Fruit fly (Drosophila melanogaster) whole organism, embryonic: ENCODE data around the gene CG12507.

Experiments used
- Atf-2 ChIP-seq: fragments of 200-800 bp; sonication (Bioruptor generic); optimal IDR thresholded peaks from 2 replicates; lab custom pipeline; 2016; ENCODE audit warnings: missing biosample characterization, missing genetic modification characterization
- CG10979 ChIP-seq: fragments of 200-800 bp; sonication (Bioruptor generic); optimal IDR thresholded peaks from 2 replicates; lab custom pipeline; 2018; ENCODE audit warnings: missing biosample characterization, mild to moderate bottlenecking, missing genetic modification characterization, moderate library complexity
- CG13296 ChIP-seq: fragments of 200-800 bp; sonication (Bioruptor generic); optimal IDR thresholded peaks from 3 replicates; lab custom pipeline; 2018; ENCODE audit warnings: missing biosample characterization, mild to moderate bottlenecking, missing genetic modification characterization
- CG16863 ChIP-seq: fragments of 200-800 bp; sonication (Bioruptor generic); optimal IDR thresholded peaks from 3 replicates; lab custom pipeline; 2016; ENCODE audit warnings: missing biosample characterization, missing genetic modification characterization
- CG17359 ChIP-seq: fragments of 200-800 bp; sonication (Bioruptor generic); optimal IDR thresholded peaks from 3 replicates; lab custom pipeline; 2018; ENCODE audit warnings: missing biosample characterization, mild to moderate bottlenecking, missing genetic modification characterization, moderate library complexity
- CG17802 ChIP-seq: fragments of 200-800 bp; sonication (Bioruptor generic); optimal IDR thresholded peaks from 2 replicates; lab custom pipeline; 2018; ENCODE audit warnings: missing biosample characterization, mild to moderate bottlenecking, missing genetic modification characterization, moderate library complexity
- CG2875 ChIP-seq: fragments of 200-800 bp; sonication (Bioruptor generic); optimal IDR thresholded peaks from 2 replicates; lab custom pipeline; 2017; ENCODE audit warnings: missing biosample characterization, mild to moderate bottlenecking, missing genetic modification characterization, missing genetic modification reagents
- CG31388 ChIP-seq: fragments of 200-800 bp; sonication (Bioruptor generic); optimal IDR thresholded peaks from 2 replicates; lab custom pipeline; 2016; ENCODE audit warnings: missing biosample characterization, missing genetic modification characterization
- CG32532 ChIP-seq: fragments of 200-800 bp; sonication (Bioruptor generic); IDR thresholded peaks from 2 replicates; pipeline ENCODE4 v1.3.6; 2022; ENCODE audit warnings: missing biosample characterization, missing genetic modification characterization
- CG32772 ChIP-seq: fragments of 200-800 bp; sonication (Bioruptor generic); IDR thresholded peaks from 2 replicates; pipeline ENCODE4 v1.3.6; 2022; ENCODE audit warnings: missing biosample characterization, missing genetic modification characterization
- CG4707 ChIP-seq: fragments of 200-800 bp; sonication (Bioruptor generic); optimal IDR thresholded peaks from 2 replicates; lab custom pipeline; 2018; ENCODE audit warnings: missing biosample characterization, mild to moderate bottlenecking, missing genetic modification characterization, moderate library complexity
- CG4820 ChIP-seq: fragments of 200-800 bp; sonication (Bioruptor generic); optimal IDR thresholded peaks from 3 replicates; lab custom pipeline; 2016; ENCODE audit warnings: missing biosample characterization, missing genetic modification characterization
- CG9797 ChIP-seq: fragments of 200-800 bp; sonication (Bioruptor generic); optimal IDR thresholded peaks from 3 replicates; lab custom pipeline; 2018; ENCODE audit warnings: missing biosample characterization, mild to moderate bottlenecking, missing genetic modification characterization
- CG9817 ChIP-seq: fragments of 200-800 bp; sonication (Bioruptor generic); optimal IDR thresholded peaks from 2 replicates; lab custom pipeline; 2018; ENCODE audit warnings: missing biosample characterization, mild to moderate bottlenecking, missing genetic modification characterization, moderate library complexity
- D19A ChIP-seq: fragments of 200-800 bp; optimal IDR thresholded peaks from 3 replicates; lab custom pipeline; 2019; ENCODE audit warnings: missing biosample characterization, mild to moderate bottlenecking, missing genetic modification characterization, moderate library complexity
- D19B ChIP-seq: fragments of 200-800 bp; sonication (Bioruptor generic); optimal IDR thresholded peaks from 2 replicates; lab custom pipeline; 2017; ENCODE audit warnings: missing biosample characterization, mild to moderate bottlenecking, missing genetic modification characterization
- Dbx ChIP-seq: fragments of 200-800 bp; sonication (Bioruptor generic); IDR thresholded peaks from 3 replicates; pipeline ENCODE4 v1.3.6; 2022; ENCODE audit warnings: missing biosample characterization, missing genetic modification characterization
- Dip3 ChIP-seq: fragments of 200-800 bp; sonication (Bioruptor generic); optimal IDR thresholded peaks from 3 replicates; lab custom pipeline; 2016; ENCODE audit warnings: missing biosample characterization, missing genetic modification characterization
- Doc2 ChIP-seq: fragments of 200-800 bp; sonication (Bioruptor generic); IDR thresholded peaks from 2 replicates; pipeline ENCODE4 v1.3.6; 2022; ENCODE audit warnings: missing biosample characterization, missing genetic modification characterization
- Mrtf ChIP-seq: fragments of 200-800 bp; sonication (Bioruptor generic); IDR thresholded peaks from 3 replicates; pipeline ENCODE4 v1.3.6; 2022; ENCODE audit warnings: missing biosample characterization, missing genetic modification characterization
- Myb ChIP-seq: fragments of 200-800 bp; sonication (Bioruptor generic); optimal IDR thresholded peaks from 2 replicates; lab custom pipeline; 2016; ENCODE audit warnings: missing biosample characterization, missing genetic modification characterization
- Nf-YA ChIP-seq: fragments of 200-800 bp; sonication (Bioruptor generic); IDR thresholded peaks from 2 replicates; pipeline ENCODE4 v1.3.6; 2022; ENCODE audit warnings: missing biosample characterization, missing genetic modification characterization
- Opbp ChIP-seq: fragments of 200-800 bp; sonication (Bioruptor generic); IDR thresholded peaks from 3 replicates; pipeline ENCODE4 v1.3.6; 2022; ENCODE audit warnings: missing biosample characterization, missing genetic modification characterization; ENCODE audit not compliant: partially characterized antibody
- Ravus ChIP-seq: fragments of 200-800 bp; sonication (Bioruptor generic); IDR thresholded peaks from 2 replicates; pipeline ENCODE4 v1.3.6; 2022; ENCODE audit warnings: missing biosample characterization, missing genetic modification characterization
- TFAM ChIP-seq: fragments of 200-800 bp; sonication (Bioruptor generic); optimal IDR thresholded peaks from 2 replicates; lab custom pipeline; 2017; ENCODE audit warnings: missing biosample characterization, missing genetic modification characterization, inconsistent platforms
- Xrp1 ChIP-seq: fragments of 200-800 bp; sonication (Bioruptor generic); IDR thresholded peaks from 2 replicates; pipeline ENCODE4 v1.3.6; 2022; ENCODE audit warnings: missing biosample characterization, missing genetic modification characterization
- cas ChIP-seq: fragments of 200-800 bp; sonication (Bioruptor generic); IDR thresholded peaks from 2 replicates; pipeline ENCODE4 v1.3.6; 2022; ENCODE audit warnings: missing biosample characterization, missing genetic modification characterization
- dan ChIP-seq: fragments of 200-800 bp; sonication (Bioruptor generic); IDR thresholded peaks from 2 replicates; pipeline ENCODE4 v1.3.6; 2022; ENCODE audit warnings: missing biosample characterization, missing genetic modification characterization
- ftz-f1 ChIP-seq: fragments of 200-800 bp; sonication (Bioruptor generic); optimal IDR thresholded peaks from 2 replicates; lab custom pipeline; 2016; ENCODE audit warnings: missing biosample characterization, missing genetic modification characterization
- fu2 ChIP-seq: fragments of 200-800 bp; sonication (Bioruptor generic); optimal IDR thresholded peaks from 2 replicates; lab custom pipeline; 2016; ENCODE audit warnings: missing biosample characterization, missing genetic modification characterization
- hbn ChIP-seq: fragments of 200-800 bp; sonication (Bioruptor generic); IDR thresholded peaks from 2 replicates; pipeline ENCODE4 v1.3.6; 2022; ENCODE audit warnings: missing biosample characterization, missing genetic modification characterization; ENCODE audit not compliant: partially characterized antibody
- jigr1 ChIP-seq: fragments of 200-800 bp; sonication (Bioruptor generic); IDR thresholded peaks from 3 replicates; pipeline ENCODE4 v1.3.6; 2022; ENCODE audit warnings: missing biosample characterization, missing genetic modification characterization
- jumu ChIP-seq: fragments of 200-800 bp; sonication (Bioruptor generic); optimal IDR thresholded peaks from 3 replicates; lab custom pipeline; 2016; ENCODE audit warnings: missing biosample characterization, missing genetic modification characterization
- lmd ChIP-seq: fragments of 200-800 bp; sonication (Bioruptor generic); IDR thresholded peaks from 2 replicates; pipeline ENCODE4 v1.3.6; 2022; ENCODE audit warnings: missing biosample characterization, missing genetic modification characterization
- lola ChIP-seq, 3 experiments: fragments of >200 bp in 2 of 3; fragments of 200-800 bp in 1 of 3; sonication (Bioruptor generic) in 1 of 3; optimal IDR thresholded peaks; 2 replicates each; lab custom pipeline; 2017 to 2019; ENCODE audit warnings: missing biosample characterization in 3 of 3, missing genetic modification characterization in 3 of 3, mild to moderate bottlenecking in 1 of 3, moderate library complexity in 1 of 3
- odd ChIP-seq: fragments of 200-800 bp; sonication (Bioruptor generic); optimal IDR thresholded peaks from 2 replicates; lab custom pipeline; 2017; ENCODE audit warnings: missing biosample characterization, mild to moderate bottlenecking, missing genetic modification characterization
- p53 ChIP-seq: fragments of 200-800 bp; sonication (Bioruptor generic); optimal IDR thresholded peaks from 2 replicates; lab custom pipeline; 2016; ENCODE audit warnings: missing biosample characterization, missing genetic modification characterization
- sd ChIP-seq: fragments of 200-800 bp; sonication (Bioruptor generic); optimal IDR thresholded peaks from 3 replicates; lab custom pipeline; 2018; ENCODE audit warnings: missing biosample characterization, mild to moderate bottlenecking, missing genetic modification characterization, moderate library complexity
- sisA ChIP-seq: fragments of 200-800 bp; sonication (Bioruptor generic); IDR thresholded peaks from 2 replicates; pipeline ENCODE4 v1.3.6; 2022; ENCODE audit warnings: missing biosample characterization, missing genetic modification characterization
- ssp ChIP-seq: fragments of 200-800 bp; sonication (Bioruptor generic); IDR thresholded peaks from 2 replicates; pipeline ENCODE4 v1.3.6; 2022; ENCODE audit warnings: missing biosample characterization, missing genetic modification characterization
- sug ChIP-seq: fragments of 200-800 bp; optimal IDR thresholded peaks from 2 replicates; lab custom pipeline; 2019; ENCODE audit warnings: missing biosample characterization, mild to moderate bottlenecking, missing genetic modification characterization, moderate library complexity
- tap ChIP-seq: fragments of 200-800 bp; optimal IDR thresholded peaks from 3 replicates; lab custom pipeline; 2019; ENCODE audit warnings: missing biosample characterization, mild to moderate bottlenecking, missing genetic modification characterization, moderate library complexity
- tup ChIP-seq: fragments of 200-800 bp; sonication (Bioruptor generic); optimal IDR thresholded peaks from 2 replicates; lab custom pipeline; 2016; ENCODE audit warnings: missing biosample characterization, mild to moderate bottlenecking, missing genetic modification characterization, moderate library complexity
- unc-4 ChIP-seq: fragments of 200-800 bp; sonication (Bioruptor generic); IDR thresholded peaks from 2 replicates; pipeline ENCODE4 v1.3.6; 2022; ENCODE audit warnings: missing biosample characterization, missing genetic modification characterization; ENCODE audit not compliant: partially characterized antibody
- vvl ChIP-seq: fragments of 200-800 bp; sonication (Bioruptor generic); IDR thresholded peaks from 2 replicates; pipeline ENCODE4 v1.3.6; 2022; ENCODE audit warnings: missing biosample characterization, missing genetic modification characterization

CG12507 gene

dm6 chrX:16270795-16271194 is 4.5 kb upstream of the CG12507 start, which contains the start of gene Mfe2 (continued):
- TF ChIP-seq jigr1 (GFP tag; lab: Robert Waterston, UW) (no peak), CG16863 (GFP tag; lab: Kevin White, UChicago) (no peak), ftz-f1 (GFP tag; lab: Kevin White, UChicago) (peak; percentile 11), dan (no peak), Doc2 (no peak), tap (no peak), p53 (GFP tag; lab: Kevin White, UChicago) (peak; percentile 59), CG17359 (tag; lab: Kevin White, UChicago) (peak; percentile 41), D19B (GFP tag; lab: Kevin White, UChicago) (no peak), sd (no peak), D19A (tag; lab: Kevin White, UChicago) (no peak), CG10979 (tag; lab: Kevin White, UChicago) (peak; percentile 6), ssp (GFP tag; lab: Robert Waterston, UW) (0 out of 2 replicates have a peak, but pooled peaks have one; percentile 27), cas (no peak), CG32532 (GFP tag; lab: Robert Waterston, UW) (peak; percentile 44; the same call in 1 of the 2 replicates), CG2875 (GFP tag; lab: Kevin White, UChicago) (no peak), lmd (GFP tag; lab: Robert Waterston, UW) (peak; percentile 33; the same call in 1 of the 2 replicates), unc-4 (peak; percentile 47), Myb (GFP tag; lab: Kevin White, UChicago) (peak; percentile 91), CG17802 (tag; lab: Kevin White, UChicago) (no peak), CG4707 (GFP tag; lab: Kevin White, UChicago) (no peak), sisA (peak; percentile 36; the same call in 1 of the 2 replicates), vvl (peak; percentile 89), Xrp1 (peak; percentile 51; the same call in 1 of the 2 replicates), Opbp (GFP tag; lab: Robert Waterston, UW) (no peak), Dbx (peak; percentile 78), Ravus (GFP tag; lab: Robert Waterston, UW) (no peak), CG4820 (GFP tag; lab: Kevin White, UChicago) (peak; percentile 35), CG9817 (tag; lab: Kevin White, UChicago) (peak; percentile 62), sug (peak; percentile 32), odd (GFP tag; lab: Kevin White, UChicago) (no peak), Dip3 (peak; percentile 58), Atf-2 (GFP tag; lab: Kevin White, UChicago) (no peak), lola (GFP tag; optimal IDR thresholded peaks at IDR 0.05; lab: Kevin White, UChicago) (no peak), hbn (no peak), CG31388 (GFP tag; lab: Kevin White, UChicago) (no peak), CG9797 (GFP tag; lab: Kevin White, UChicago) (peak; percentile 85), CG32772 (no peak; the same call in 1 of the 2 replicates), Nf-YA (GFP tag; lab: Robert Waterston, UW) (no peak), TFAM (GFP tag; lab: Kevin White, UChicago) (no peak), tup (no peak), fu2 (peak; percentile 73), Mrtf (GFP tag; lab: Robert Waterston, UW) (no peak), CG13296 (peak; percentile 44), jumu (GFP tag; lab: Kevin White, UChicago) (peak; percentile 60)
